Worm (Caenorhabditis elegans): ENCODE data around the gene cyp-44A1.
A peak's percentile ranks its signal among the peaks of the same experiment; 100 is the strongest.
"Not testable (repeated sequence)": the region's sequence is repeated elsewhere in the genome, so short reads cannot be mapped to it uniquely, and the experiment has no call there.

The cyp-44A1 gene

ce11 chrII:5537524-5537923, 33.7 kb downstream of the cyp-44A1 start, which contains the start of gene C17C3.11:
TSS of gene C17C3.11 (plus strand) at chrII:5537824.
- no peak for TF ChIP-seq daf-19 (GFP tag; conservative IDR thresholded peaks at IDR 0.05)

- not testable (repeated sequence) for TF ChIP-seq ces-1 (GFP tag; optimal IDR thresholded peaks at IDR 0.05); zip-11 (GFP tag; IDR thresholded peaks at IDR 0.05); nhr-11 (tag; optimal IDR thresholded peaks at IDR 0.05)
These were observed 36.3 kb downstream of the cyp-44A1 start, which contains the start of gene hlh-27 for ce11 chrII:5540113-5540512. TSS of gene hlh-27 (minus strand) at chrII:5540213.

- no peak for TF ChIP-seq fkh-10 (GFP tag; optimal IDR thresholded peaks at IDR 0.05)
These were observed 37.8 kb downstream of the cyp-44A1 start, which contains the start of gene C17C3.24 for ce11 chrII:5541685-5542084. TSS of gene C17C3.24 (minus strand) at chrII:5541785.

- TF ChIP-seq nhr-76 (tag; optimal IDR thresholded peaks at IDR 0.05) (peak; percentile 46), zip-11 (GFP tag; IDR thresholded peaks at IDR 0.05) (0 out of 2 replicates have a peak, but pooled peaks have one; percentile 7), Y48G9A.11 (GFP tag; IDR thresholded peaks at IDR 0.05) (peak; percentile 75), nhr-28 (tag; optimal IDR thresholded peaks at IDR 0.05) (peak; percentile 95), R02D3.7 (tag; optimal IDR thresholded peaks at IDR 0.05) (peak; percentile 44), nhr-11 (tag; optimal IDR thresholded peaks at IDR 0.05) (peak; percentile 98), F49E8.2 (tag; optimal IDR thresholded peaks at IDR 0.05; ENCODE audit: borderline replicate concordance) (peak; percentile 82), ceh-32 (tag; optimal IDR thresholded peaks at IDR 0.05; ENCODE audit: poor library complexity) (peak; percentile 89), cey-2 (tag; optimal IDR thresholded peaks at IDR 0.05; ENCODE audit: borderline replicate concordance, insufficient read depth) (peak; percentile 92), lin-15B (tag; optimal IDR thresholded peaks at IDR 0.05) (peak; percentile 65), ztf-11 (tag; optimal IDR thresholded peaks at IDR 0.05) (peak; percentile 42), unc-130 (GFP tag; optimal IDR thresholded peaks at IDR 0.05) (peak; percentile 34), nhr-41 (GFP tag; IDR thresholded peaks at IDR 0.05) (peak; percentile 88), aly-2 (tag; optimal IDR thresholded peaks at IDR 0.05) (peak; percentile 87), Y105C5A.15 (GFP tag; IDR thresholded peaks at IDR 0.05) (peak; percentile 83), snpc-1.2 (GFP tag; IDR thresholded peaks at IDR 0.05) (peak; percentile 79), aha-1 (tag) (peak; percentile 100), mdt-29 (GFP tag; IDR thresholded peaks at IDR 0.05) (peak; percentile 99), set-16 (GFP tag; IDR thresholded peaks at IDR 0.05) (peak; percentile 71), nhr-6 (tag; optimal IDR thresholded peaks at IDR 0.05) (peak; percentile 93), zfp-3 (GFP tag; conservative IDR thresholded peaks at IDR 0.05) (peak; percentile 94), F37D6.2 (tag; optimal IDR thresholded peaks at IDR 0.05) (peak; percentile 96), ceh-28 (tag; optimal IDR thresholded peaks at IDR 0.05) (peak; percentile 33), F26F4.8 (GFP tag; conservative IDR thresholded peaks at IDR 0.05) (no peak), ZK337.2 (GFP tag; IDR thresholded peaks at IDR 0.05) (peak; percentile 88), lir-3 (tag; optimal IDR thresholded peaks at IDR 0.05) (peak; percentile 87), jun-1 (tag; optimal IDR thresholded peaks at IDR 0.05) (peak; percentile 97), dpl-1 (GFP tag; optimal IDR thresholded peaks at IDR 0.05) (peak; percentile 85), lim-7 (GFP tag; IDR thresholded peaks at IDR 0.05) (peak; percentile 78), ces-1 (GFP tag; optimal IDR thresholded peaks at IDR 0.05) (peak; percentile 93), hlh-30 (tag; optimal IDR thresholded peaks at IDR 0.05; ENCODE audit: insufficient read depth) (peak; percentile 94), mxl-3 (GFP tag; optimal IDR thresholded peaks at IDR 0.05) (peak; percentile 90), D1046.2 (GFP tag; IDR thresholded peaks at IDR 0.05) (peak; percentile 93), unc-39 (tag; optimal IDR thresholded peaks at IDR 0.05) (no peak), T20F7.1 (GFP tag; optimal IDR thresholded peaks at IDR 0.05) (peak; percentile 92), spr-3 (GFP tag; optimal IDR thresholded peaks at IDR 0.05) (peak; percentile 99), unc-62 (GFP tag; optimal IDR thresholded peaks at IDR 0.05 in 1 of 2) (peak in 1 of 2 experiments; percentile 100), unc-62 (tag; optimal IDR thresholded peaks at IDR 0.05) (peak; percentile 94), daf-16 (GFP tag; optimal IDR thresholded peaks at IDR 0.05) (peak; percentile 83 to 90), daf-16 (tag; optimal IDR thresholded peaks at IDR 0.05) (peak; percentile 94), egl-43 (GFP tag; IDR thresholded peaks at IDR 0.05) (peak; percentile 99), mdl-1 (tag; optimal IDR thresholded peaks at IDR 0.05) (peak; percentile 84 to 93)
These were observed 39.8 kb downstream of the cyp-44A1 start for ce11 chrII:5543476-5544144.

Measured in whole organism, L4 larva.